Worm (Caenorhabditis elegans): ENCODE measurements around the gene K10D2.5.

ce11 chrIII:5173139-5173538 lies 619 bp downstream of the K10D2.5 start, which contains the start of gene emb-1:
- TF ChIP-seq repo-1 (tag; optimal IDR thresholded peaks at IDR 0.05), result no peak
- no peak for TF ChIP-seq snpc-4 (GFP tag; optimal IDR thresholded peaks at IDR 0.05)
- no peak for TF ChIP-seq snpc-4 (tag; optimal IDR thresholded peaks at IDR 0.05)

All from whole organism, young adult.